Fruit fly (Drosophila melanogaster) whole organism, embryonic: Measurements from ENCODE around the gene CG16710.

Experiments used
- CG10209 ChIP-seq: fragments of 200-800 bp; sonication (Bioruptor generic); optimal IDR thresholded peaks from 3 replicates; lab custom pipeline; 2017; ENCODE audit warnings: missing biosample characterization, mild to moderate bottlenecking, missing genetic modification characterization, missing genetic modification reagents
- CG1024 ChIP-seq: fragments of 200-800 bp; sonication (Bioruptor generic); IDR thresholded peaks from 2 replicates; pipeline ENCODE4 v1.3.6; 2022; ENCODE audit warnings: missing biosample characterization, missing genetic modification characterization
- CG10959 ChIP-seq: fragments of 200-800 bp; sonication (Bioruptor generic); IDR thresholded peaks from 2 replicates; pipeline ENCODE4 v1.3.6; 2022; ENCODE audit warnings: missing biosample characterization, missing genetic modification characterization
- CG11398 ChIP-seq: fragments of 200-800 bp; sonication (Bioruptor generic); optimal IDR thresholded peaks from 2 replicates; lab custom pipeline; 2016; ENCODE audit warnings: missing biosample characterization, missing genetic modification characterization
- CG13296 ChIP-seq: fragments of 200-800 bp; sonication (Bioruptor generic); optimal IDR thresholded peaks from 3 replicates; lab custom pipeline; 2018; ENCODE audit warnings: missing biosample characterization, mild to moderate bottlenecking, missing genetic modification characterization
- CG13775 ChIP-seq: fragments of 200-800 bp; sonication (Bioruptor generic); optimal IDR thresholded peaks from 3 replicates; lab custom pipeline; 2017; ENCODE audit warnings: missing biosample characterization, mild to moderate bottlenecking, missing genetic modification characterization
- CG14014 ChIP-seq: fragments of 200-800 bp; sonication (Bioruptor generic); IDR thresholded peaks from 2 replicates; pipeline ENCODE4 v1.3.6; 2022; ENCODE audit warnings: missing biosample characterization, missing genetic modification characterization
- CG18599 ChIP-seq: fragments of 200-800 bp; sonication (Bioruptor generic); optimal IDR thresholded peaks from 3 replicates; lab custom pipeline; 2017; ENCODE audit warnings: missing biosample characterization, missing genetic modification characterization, mild to moderate bottlenecking, moderate library complexity, missing genetic modification reagents
- CG31365 ChIP-seq: fragments of 200-800 bp; sonication (Bioruptor generic); optimal IDR thresholded peaks from 2 replicates; lab custom pipeline; 2018; ENCODE audit warnings: missing biosample characterization, mild to moderate bottlenecking, missing genetic modification characterization
- CG31388 ChIP-seq: fragments of 200-800 bp; sonication (Bioruptor generic); optimal IDR thresholded peaks from 2 replicates; lab custom pipeline; 2016; ENCODE audit warnings: missing biosample characterization, missing genetic modification characterization
- CG3163 ChIP-seq: fragments of 200-800 bp; sonication (Bioruptor generic); optimal IDR thresholded peaks from 3 replicates; lab custom pipeline; 2016; ENCODE audit warnings: missing biosample characterization, missing genetic modification characterization
- CG4282 ChIP-seq: fragments of 200-800 bp; sonication (Bioruptor generic); optimal IDR thresholded peaks from 2 replicates; lab custom pipeline; 2016; ENCODE audit warnings: missing biosample characterization, missing genetic modification characterization
- CG4707 ChIP-seq: fragments of 200-800 bp; sonication (Bioruptor generic); optimal IDR thresholded peaks from 2 replicates; lab custom pipeline; 2018; ENCODE audit warnings: missing biosample characterization, mild to moderate bottlenecking, missing genetic modification characterization, moderate library complexity
- CG6689 ChIP-seq: fragments of 200-800 bp; sonication (Bioruptor generic); IDR thresholded peaks from 2 replicates; pipeline ENCODE4 v1.3.6; 2022; ENCODE audit warnings: missing biosample characterization, missing genetic modification characterization
- CG6765 ChIP-seq: fragments of 200-800 bp; sonication (Bioruptor generic); optimal IDR thresholded peaks from 3 replicates; lab custom pipeline; 2017; ENCODE audit warnings: missing biosample characterization, mild to moderate bottlenecking, missing genetic modification characterization
- CG8944 ChIP-seq: fragments of 200-800 bp; sonication (Bioruptor generic); optimal IDR thresholded peaks from 3 replicates; lab custom pipeline; 2016; ENCODE audit warnings: missing biosample characterization, missing genetic modification characterization
- CG9817 ChIP-seq: fragments of 200-800 bp; sonication (Bioruptor generic); optimal IDR thresholded peaks from 2 replicates; lab custom pipeline; 2018; ENCODE audit warnings: missing biosample characterization, mild to moderate bottlenecking, missing genetic modification characterization, moderate library complexity
- Chrac-16 ChIP-seq: fragments of 200-800 bp; sonication (Bioruptor generic); optimal IDR thresholded peaks from 3 replicates; lab custom pipeline; 2016; ENCODE audit warnings: missing biosample characterization, missing genetic modification characterization
- E2f1 ChIP-seq: fragments of 200-800 bp; sonication (Bioruptor generic); IDR thresholded peaks from 2 replicates; pipeline ENCODE4 v1.3.6; 2022; ENCODE audit warnings: missing biosample characterization, missing genetic modification characterization
- Eip74EF ChIP-seq, 2 experiments: fragments of 200-800 bp in 1 of 2; fragments of >200 bp in 1 of 2; sonication (Bioruptor generic) in 1 of 2; optimal IDR thresholded peaks; 2 replicates each; lab custom pipeline; 2017 to 2019; ENCODE audit warnings: missing biosample characterization in 2 of 2, missing genetic modification characterization in 2 of 2, mild to moderate bottlenecking in 1 of 2, moderate library complexity in 1 of 2
- Lhr ChIP-seq: fragments of 200-800 bp; sonication (Bioruptor generic); optimal IDR thresholded peaks from 3 replicates; lab custom pipeline; 2017; ENCODE audit warnings: mild to moderate bottlenecking, missing biosample characterization, missing genetic modification reagents, missing genetic modification characterization
- PHDP ChIP-seq: fragments of 200-800 bp; sonication (Bioruptor generic); optimal IDR thresholded peaks from 3 replicates; lab custom pipeline; 2018; ENCODE audit warnings: missing biosample characterization, mild to moderate bottlenecking, missing genetic modification characterization, moderate library complexity
- Spps ChIP-seq: fragments of 200-800 bp; sonication (Bioruptor generic); optimal IDR thresholded peaks from 2 replicates; lab custom pipeline; 2018; ENCODE audit warnings: missing biosample characterization, mild to moderate bottlenecking, missing genetic modification characterization
- Sry-β ChIP-seq: fragments of 200-800 bp; sonication (Bioruptor generic); optimal IDR thresholded peaks from 2 replicates; lab custom pipeline; 2018; ENCODE audit warnings: missing biosample characterization, mild to moderate bottlenecking, missing genetic modification characterization, moderate library complexity
- Xbp1 ChIP-seq: fragments of 200-800 bp; sonication (Bioruptor generic); optimal IDR thresholded peaks from 3 replicates; lab custom pipeline; 2016; ENCODE audit warnings: missing biosample characterization, mild to moderate bottlenecking, missing genetic modification characterization
- ap ChIP-seq: fragments of 200-800 bp; sonication (Bioruptor generic); IDR thresholded peaks from 2 replicates; pipeline ENCODE4 v1.3.6; 2022; ENCODE audit warnings: missing biosample characterization, missing genetic modification characterization
- ara ChIP-seq: fragments of 200-800 bp; sonication (Bioruptor generic); IDR thresholded peaks from 2 replicates; pipeline ENCODE4 v1.3.6; 2022; ENCODE audit warnings: missing biosample characterization, missing genetic modification characterization
- bcd ChIP-seq: fragments of 200-800 bp; sonication (Bioruptor generic); optimal IDR thresholded peaks from 2 replicates; lab custom pipeline; 2017; ENCODE audit warnings: missing biosample characterization, mild to moderate bottlenecking, missing genetic modification characterization
- dm ChIP-seq: fragments of 200-800 bp; sonication (Bioruptor generic); optimal IDR thresholded peaks from 3 replicates; lab custom pipeline; 2016; ENCODE audit warnings: missing biosample characterization, missing genetic modification characterization
- eve ChIP-seq, 2 experiments: fragments of >200 bp; optimal IDR thresholded peaks; 2 replicates each; lab custom pipeline; 2017; ENCODE audit warnings: missing biosample characterization in 2 of 2, missing genetic modification characterization in 2 of 2
- eyg ChIP-seq: fragments of 200-800 bp; sonication (Bioruptor generic); optimal IDR thresholded peaks from 3 replicates; lab custom pipeline; 2016; ENCODE audit warnings: missing biosample characterization, missing genetic modification characterization
- fu2 ChIP-seq: fragments of 200-800 bp; sonication (Bioruptor generic); optimal IDR thresholded peaks from 2 replicates; lab custom pipeline; 2016; ENCODE audit warnings: missing biosample characterization, missing genetic modification characterization
- gcm2 ChIP-seq: fragments of 200-800 bp; sonication (Bioruptor generic); optimal IDR thresholded peaks from 2 replicates; lab custom pipeline; 2016; ENCODE audit warnings: missing biosample characterization, missing genetic modification characterization
- kni ChIP-seq: fragments of 200-800 bp; sonication (Bioruptor generic); optimal IDR thresholded peaks from 3 replicates; lab custom pipeline; 2017; ENCODE audit warnings: mild to moderate bottlenecking, missing biosample characterization, missing genetic modification reagents, missing genetic modification characterization
- lbe ChIP-seq: fragments of 200-800 bp; sonication (Bioruptor generic); optimal IDR thresholded peaks from 2 replicates; lab custom pipeline; 2016; ENCODE audit warnings: missing biosample characterization, mild to moderate bottlenecking, missing genetic modification characterization
- lola ChIP-seq, 3 experiments: fragments of >200 bp in 2 of 3; fragments of 200-800 bp in 1 of 3; sonication (Bioruptor generic) in 1 of 3; optimal IDR thresholded peaks; 2 replicates each; lab custom pipeline; 2017 to 2019; ENCODE audit warnings: missing biosample characterization in 3 of 3, missing genetic modification characterization in 3 of 3, mild to moderate bottlenecking in 1 of 3, moderate library complexity in 1 of 3
- lov ChIP-seq, 2 experiments: fragments of 200-800 bp in 1 of 2; fragments of >200 bp in 1 of 2; sonication (Bioruptor generic) in 1 of 2; IDR thresholded peaks in 1 of 2; optimal IDR thresholded peaks in 1 of 2; 2 replicates in 1 of 2; 3 replicates in 1 of 2; pipeline versions ENCODE4 v1.3.6 to Lab custom; 2017 to 2022; ENCODE audit warnings: missing biosample characterization in 1 of 2, missing genetic modification characterization in 1 of 2
- mirr ChIP-seq: fragments of 200-800 bp; sonication (Bioruptor generic); optimal IDR thresholded peaks from 3 replicates; lab custom pipeline; 2018; ENCODE audit warnings: missing biosample characterization, mild to moderate bottlenecking, missing genetic modification characterization
- nau ChIP-seq: fragments of 200-800 bp; sonication (Bioruptor generic); optimal IDR thresholded peaks from 3 replicates; lab custom pipeline; 2017; ENCODE audit warnings: missing biosample characterization, mild to moderate bottlenecking, missing genetic modification characterization, missing genetic modification reagents
- nerfin-2 ChIP-seq: fragments of 200-800 bp; sonication (Bioruptor generic); IDR thresholded peaks from 2 replicates; pipeline ENCODE4 v1.3.6; 2022; ENCODE audit warnings: missing biosample characterization, missing genetic modification characterization; ENCODE audit not compliant: partially characterized antibody
- nmo ChIP-seq: fragments of 200-800 bp; sonication (Bioruptor generic); optimal IDR thresholded peaks from 2 replicates; lab custom pipeline; 2018; ENCODE audit warnings: missing biosample characterization, mild to moderate bottlenecking, missing genetic modification characterization, moderate library complexity
- pum ChIP-seq: fragments of 200-800 bp; sonication (Bioruptor generic); optimal IDR thresholded peaks from 2 replicates; lab custom pipeline; 2016; ENCODE audit warnings: missing biosample characterization, missing genetic modification characterization
- run ChIP-seq: fragments of 200-800 bp; sonication (Bioruptor generic); optimal IDR thresholded peaks from 3 replicates; lab custom pipeline; 2018; ENCODE audit warnings: missing biosample characterization, mild to moderate bottlenecking, missing genetic modification characterization
- sens-2 ChIP-seq: fragments of 200-800 bp; sonication (Bioruptor generic); IDR thresholded peaks from 2 replicates; pipeline ENCODE4 v1.3.6; 2022; ENCODE audit warnings: missing biosample characterization, missing genetic modification characterization
- seq ChIP-seq: fragments of 200-800 bp; sonication (Bioruptor generic); IDR thresholded peaks from 2 replicates; pipeline ENCODE4 v1.3.6; 2022; ENCODE audit warnings: missing biosample characterization, missing genetic modification characterization
- sob ChIP-seq: fragments of 200-800 bp; sonication (Bioruptor generic); IDR thresholded peaks from 2 replicates; pipeline ENCODE4 v1.3.6; 2022; ENCODE audit warnings: missing biosample characterization, missing genetic modification characterization
- sr ChIP-seq: fragments of 200-800 bp; sonication (Bioruptor generic); IDR thresholded peaks from 3 replicates; pipeline ENCODE4 v1.3.6; 2022; ENCODE audit warnings: missing biosample characterization, missing genetic modification characterization
- twi ChIP-seq: fragments of 200-800 bp; optimal IDR thresholded peaks from 2 replicates; lab custom pipeline; 2019; ENCODE audit warnings: missing biosample characterization, mild to moderate bottlenecking, missing genetic modification characterization, moderate library complexity
- tx ChIP-seq: fragments of 200-800 bp; sonication (Bioruptor generic); optimal IDR thresholded peaks from 2 replicates; lab custom pipeline; 2016; ENCODE audit warnings: missing biosample characterization, missing genetic modification characterization
- vfl ChIP-seq: fragments of 200-800 bp; sonication (Bioruptor generic); optimal IDR thresholded peaks from 2 replicates; lab custom pipeline; 2016; ENCODE audit warnings: missing biosample characterization, missing genetic modification characterization
- yki ChIP-seq: fragments of >200 bp; optimal IDR thresholded peaks from 3 replicates; lab custom pipeline; 2018

CG16710 gene

dm6 chr3R:23732990-23733512 lies 50.7 kb downstream of the CG16710 start, which contains the start of the genes Hmgcr and Rpn9 (continued):
- no peak for TF ChIP-seq CG6689 (GFP tag; lab: Robert Waterston, UW)
- TF ChIP-seq kni (GFP tag; lab: Kevin White, UChicago) = no peak
- no peak for TF ChIP-seq run (tag; lab: Kevin White, UChicago)
- no peak for TF ChIP-seq bcd
- no peak for TF ChIP-seq CG31365
- TF ChIP-seq lbe (GFP tag; lab: Kevin White, UChicago) = no peak
- no peak for TF ChIP-seq CG10959 (GFP tag; lab: Robert Waterston, UW)
- peak; percentile 12 for TF ChIP-seq Xbp1 (GFP tag; lab: Kevin White, UChicago)
- TF ChIP-seq CG4282 (GFP tag; lab: Kevin White, UChicago) = no peak
- TF ChIP-seq Lhr (GFP tag; lab: Kevin White, UChicago) = peak; percentile 79
- no peak for TF ChIP-seq Spps (tag; lab: Kevin White, UChicago)
- no peak for TF ChIP-seq ap (GFP tag; lab: Robert Waterston, UW)
- no peak for TF ChIP-seq CG4707 (GFP tag; lab: Kevin White, UChicago)
- no peak for TF ChIP-seq CG18599 (GFP tag; lab: Kevin White, UChicago)
- TF ChIP-seq eve (GFP tag; optimal IDR thresholded peaks at IDR 0.05; lab: Kevin White, UChicago) = peak in 1 of 2 experiments; percentile 11
- TF ChIP-seq CG9817 (tag; lab: Kevin White, UChicago) = no peak
- no peak for TF ChIP-seq sens-2 (GFP tag; lab: Robert Waterston, UW)
- no peak for TF ChIP-seq yki (lab: Kevin White, UChicago)
- no peak for TF ChIP-seq sr
- peak; percentile 18 for TF ChIP-seq CG13296 (GFP tag; lab: Kevin White, UChicago)
- no peak for TF ChIP-seq fu2 (GFP tag; lab: Kevin White, UChicago)
- no peak for TF ChIP-seq eyg (GFP tag; lab: Kevin White, UChicago)
- TF ChIP-seq CG6765 (GFP tag; lab: Kevin White, UChicago) = peak; percentile 15
- no peak for TF ChIP-seq mirr (GFP tag; lab: Kevin White, UChicago)
- TF ChIP-seq CG3163 = no peak
- TF ChIP-seq pum = no peak
- peak; percentile 47 for TF ChIP-seq PHDP (tag; lab: Kevin White, UChicago)
- no peak for TF ChIP-seq CG8944
- TF ChIP-seq sob (GFP tag; lab: Robert Waterston, UW) = no peak
- no peak for TF ChIP-seq nerfin-2 (GFP tag; lab: Robert Waterston, UW)
- no peak for TF ChIP-seq lov (optimal IDR thresholded peaks at IDR 0.05; lab: Kevin White, UChicago)
- no peak for TF ChIP-seq lov (GFP tag; IDR thresholded peaks at IDR 0.05; lab: Robert Waterston, UW)
- TF ChIP-seq nau (GFP tag; lab: Kevin White, UChicago) = peak; percentile 22
- TF ChIP-seq CG11398 = no peak
- TF ChIP-seq CG10209 (GFP tag; lab: Kevin White, UChicago) = no peak
- TF ChIP-seq nmo = peak; percentile 67
- TF ChIP-seq tx (GFP tag; lab: Kevin White, UChicago) = no peak
- no peak for TF ChIP-seq seq
- TF ChIP-seq CG1024 = no peak
- TF ChIP-seq CG31388 (GFP tag; lab: Kevin White, UChicago) = no peak
- TF ChIP-seq E2f1 = no peak
- peak; percentile 41 for TF ChIP-seq dm (GFP tag; lab: Kevin White, UChicago)
- no peak for TF ChIP-seq vfl (GFP tag; lab: Kevin White, UChicago)
- no peak for TF ChIP-seq gcm2 (GFP tag; lab: Kevin White, UChicago)
- no peak for TF ChIP-seq Chrac-16 (GFP tag; lab: Kevin White, UChicago)
- no peak for TF ChIP-seq ara (GFP tag; lab: Robert Waterston, UW)
- peak; percentile 10 for TF ChIP-seq Sry-β (GFP tag; lab: Kevin White, UChicago)
- TF ChIP-seq CG13775 (GFP tag; lab: Kevin White, UChicago) = no peak
- TF ChIP-seq CG14014 (GFP tag; lab: Robert Waterston, UW) = no peak
- no peak for TF ChIP-seq lola (GFP tag; optimal IDR thresholded peaks at IDR 0.05; lab: Kevin White, UChicago)
- TF ChIP-seq twi (tag; lab: Kevin White, UChicago) = peak; percentile 43
- TF ChIP-seq Eip74EF (GFP tag; optimal IDR thresholded peaks at IDR 0.05; lab: Kevin White, UChicago) = peak in 1 of 2 experiments; percentile 71
